Fruit fly (Drosophila melanogaster) whole organism, larva: Measurements from ENCODE around the gene CG15771.

Experiments used
- noc ChIP-seq: fragments of 200-800 bp; sonication (Bioruptor generic); optimal IDR thresholded peaks from 3 replicates; lab custom pipeline; 2019; ENCODE audit warnings: missing biosample characterization, mild to moderate bottlenecking, missing genetic modification characterization, moderate library complexity

The CG15771 gene

DNA sequence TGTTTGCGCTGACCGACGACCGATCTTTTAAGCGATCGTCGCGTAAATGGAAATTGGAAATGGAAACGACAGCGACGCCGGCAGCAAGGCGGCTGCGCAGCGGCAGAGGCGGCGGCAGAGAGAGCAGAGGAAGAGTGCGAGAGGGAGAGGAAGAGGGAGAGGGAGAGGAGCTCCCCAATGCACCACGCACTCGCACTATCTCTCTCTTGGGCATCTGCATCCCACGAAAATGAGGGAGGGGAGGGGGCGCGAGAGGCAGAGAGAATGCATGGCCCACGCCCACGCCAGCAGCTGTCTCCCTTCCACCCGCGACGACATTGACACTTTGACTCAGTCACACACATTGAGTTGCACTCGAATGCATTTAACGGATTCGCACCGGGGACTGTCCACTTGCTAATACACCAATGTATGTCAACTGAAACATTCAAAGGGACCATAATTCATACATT is 15.4 kb downstream of the CG15771 start, which contains the start of gene CG3097:
Gene CG3097, minus strand, starts transcription at position 51 of the 452 bp plus-strand sequence.
- TF ChIP-seq noc (tag; lab: Kevin White, UChicago): no peak

DNA sequence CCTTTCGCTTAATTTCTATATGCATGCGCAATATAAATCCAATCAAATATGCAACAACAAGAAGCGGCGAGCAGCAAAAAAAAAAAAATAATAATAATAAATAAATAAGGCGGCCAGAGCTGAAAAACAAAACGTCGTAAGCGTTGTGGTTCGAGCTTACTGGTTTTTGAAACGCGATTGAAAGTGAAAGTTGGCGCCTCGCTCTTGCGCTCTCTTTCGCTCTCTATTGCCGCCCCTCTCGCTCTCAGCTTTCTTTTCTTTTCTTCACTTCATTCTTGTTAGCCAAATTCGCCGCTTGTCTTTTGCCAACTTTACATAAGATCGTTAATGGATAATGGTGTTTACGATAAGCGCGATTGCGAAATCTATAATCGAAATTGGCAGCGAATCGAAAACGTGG is 17.0 kb downstream of the CG15771 start:
- TF ChIP-seq noc (tag; lab: Kevin White, UChicago): no peak

DNA sequence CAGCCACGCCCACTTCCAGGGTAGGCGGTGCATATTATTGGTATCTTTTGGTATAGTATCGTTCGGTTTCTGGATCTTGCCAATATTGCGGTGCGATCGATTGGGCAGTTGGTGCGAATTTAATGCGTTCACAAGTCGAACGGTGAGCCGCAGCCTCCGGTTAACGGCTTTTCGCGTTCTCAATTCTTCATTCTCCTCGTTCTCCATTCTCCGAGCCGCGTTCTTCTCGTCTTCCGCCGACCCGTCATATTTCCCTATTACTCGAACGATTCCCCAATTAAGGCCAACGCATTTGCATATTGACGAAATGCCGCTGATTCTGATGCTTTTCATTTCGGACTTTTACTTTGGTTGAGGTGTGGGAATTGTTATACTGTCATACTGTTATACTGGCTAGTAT is 21.2 kb downstream of the CG15771 start, which contains the start of gene CG42264:
Gene CG42264, minus strand, starts transcription at position 101 of the 400 bp plus-strand sequence.
- no peak for TF ChIP-seq noc (tag; lab: Kevin White, UChicago)

DNA sequence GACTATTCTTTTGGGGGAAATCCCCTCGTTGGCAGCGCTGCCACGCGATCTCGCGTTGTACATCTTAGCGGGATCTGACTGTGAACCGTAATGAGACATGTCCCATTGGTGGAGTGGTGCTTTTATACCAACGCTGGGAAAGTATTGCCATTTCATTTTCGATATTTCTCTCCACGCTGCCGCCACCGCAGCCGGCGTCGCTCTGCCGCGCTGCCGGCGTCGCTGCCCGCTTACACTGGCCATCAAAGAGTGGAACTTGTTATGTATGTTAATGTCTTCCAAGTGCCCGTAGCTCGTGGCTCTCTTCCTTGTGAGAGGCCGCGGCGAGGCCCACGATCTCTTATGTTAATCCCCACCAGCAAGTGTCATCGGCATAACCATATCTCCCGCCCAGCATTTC is 26.1 kb downstream of the CG15771 start, which contains the start of gene CG3108:
Gene CG3108, minus strand, starts transcription at position 101 of the 400 bp plus-strand sequence.
- TF ChIP-seq noc (tag; lab: Kevin White, UChicago): no peak

DNA sequence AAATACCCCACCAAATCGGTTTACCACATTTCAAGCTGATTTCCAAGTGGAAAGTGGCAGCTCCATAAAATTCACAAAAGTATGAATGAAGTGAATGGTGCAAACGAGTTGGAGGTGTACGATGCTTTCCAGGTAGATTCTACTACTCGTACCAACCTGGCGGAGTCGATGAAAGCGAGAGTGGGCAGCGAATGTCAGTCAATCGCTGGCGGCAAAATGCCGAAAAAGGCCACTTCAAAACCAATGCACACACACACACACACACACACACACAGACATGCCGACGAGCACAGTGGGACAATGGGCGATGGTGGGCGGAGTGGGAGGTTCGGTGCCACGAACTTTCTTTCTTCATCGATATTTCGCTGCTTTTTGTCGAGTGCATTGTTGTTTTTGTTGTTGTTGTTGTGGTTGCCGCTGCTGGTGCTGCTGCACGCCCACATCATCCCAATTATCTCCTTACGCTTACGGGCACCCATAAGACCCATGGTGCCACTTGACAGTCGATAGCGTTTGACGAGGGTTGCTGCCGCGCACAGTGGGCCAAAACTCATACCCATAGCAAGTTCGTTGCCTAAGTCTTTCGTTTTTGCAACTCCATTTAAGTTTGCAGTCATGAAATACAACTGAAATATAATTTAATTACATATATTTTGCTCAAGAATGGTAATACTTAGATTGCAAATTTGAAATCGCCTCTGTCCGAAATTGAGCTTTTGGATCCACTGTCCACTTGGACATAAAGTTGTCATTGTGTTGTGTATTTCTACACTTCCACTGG is 28.1 kb downstream of the CG15771 start:
- TF ChIP-seq noc (tag; lab: Kevin White, UChicago): peak; percentile 0

DNA sequence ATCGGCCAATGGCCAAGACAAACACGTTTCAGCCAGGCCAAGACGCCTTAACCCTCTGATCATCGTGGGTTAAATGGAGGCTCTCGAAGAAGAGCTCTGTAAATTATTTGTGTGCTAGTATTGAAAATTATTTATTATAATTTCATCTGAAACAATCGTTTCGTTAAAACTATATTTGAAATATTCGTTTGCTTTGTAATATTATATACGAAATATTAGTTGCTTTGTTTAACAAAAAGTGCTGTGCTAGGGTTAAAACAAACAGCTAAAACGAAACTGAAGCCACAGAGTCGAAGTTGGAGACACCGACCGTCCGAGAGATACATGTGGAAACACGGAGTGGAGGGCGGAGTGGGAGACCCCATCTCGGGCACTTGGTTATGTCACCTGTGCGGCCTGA is 31.2 kb downstream of the CG15771 start:
- peak; percentile 67 for TF ChIP-seq noc (tag; lab: Kevin White, UChicago)

DNA sequence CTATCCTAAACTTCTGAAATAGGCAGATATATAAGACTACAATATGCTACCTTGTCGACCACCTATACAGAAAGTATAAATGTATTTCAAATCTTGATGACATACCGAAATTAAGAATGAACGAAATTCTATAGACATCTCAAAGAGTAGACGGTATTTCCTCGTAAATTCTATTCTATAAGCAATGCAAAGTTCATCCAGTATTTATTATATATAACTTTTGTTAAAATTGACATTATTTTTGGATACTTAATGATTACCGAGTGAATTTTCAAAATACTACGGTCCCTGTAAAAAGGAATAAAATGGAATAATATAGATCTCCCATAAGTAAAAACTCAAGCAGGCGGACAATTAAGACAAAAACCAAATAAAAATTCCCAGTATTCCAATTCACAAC is 33.8 kb downstream of the CG15771 start, which contains the start of gene CG15767:
Gene CG15767, plus strand, starts transcription at position 301 of the 400 bp plus-strand sequence.
- no peak for TF ChIP-seq noc (tag; lab: Kevin White, UChicago)

DNA sequence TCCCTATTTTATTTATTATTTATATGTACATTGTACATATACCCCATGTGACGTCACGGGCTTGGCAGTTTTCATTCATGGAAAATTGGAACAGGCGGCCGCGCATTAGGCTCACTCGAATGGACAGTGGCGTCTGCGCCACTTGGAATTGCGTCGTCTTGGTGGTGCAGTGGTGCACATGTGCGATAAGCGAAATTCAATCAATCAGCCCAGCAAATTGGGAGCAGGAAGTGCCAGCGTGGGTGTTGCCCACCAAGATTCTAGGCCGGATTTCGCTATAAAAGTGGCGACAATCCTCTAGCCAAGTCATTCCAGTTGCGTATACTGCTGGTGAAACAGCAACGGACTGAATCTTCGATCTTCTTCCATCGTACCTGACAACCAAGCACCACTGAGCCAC is 36.5 kb downstream of the CG15771 start, which contains the start of gene CG12239:
Gene CG12239, plus strand, starts transcription at position 301 of the 400 bp plus-strand sequence.
- no peak for TF ChIP-seq noc (tag; lab: Kevin White, UChicago)

DNA sequence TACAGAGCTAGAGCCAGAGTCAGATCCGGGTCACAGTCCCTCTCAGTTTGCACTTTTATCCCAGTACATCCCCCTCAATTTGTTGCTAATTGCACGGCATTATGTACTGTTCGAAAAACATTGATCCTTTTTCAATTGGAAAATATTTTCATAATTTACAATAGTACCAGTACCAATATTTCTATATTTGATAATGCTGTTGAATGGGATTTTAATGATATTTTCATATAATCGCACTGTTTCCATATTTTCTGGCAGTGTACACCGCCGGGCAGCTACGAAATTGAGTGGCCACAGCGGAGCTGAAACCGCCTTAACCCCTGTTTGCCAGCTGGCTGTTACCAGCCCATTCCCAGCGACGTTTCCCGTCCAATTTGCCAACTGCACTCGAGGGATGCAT is 45.3 kb downstream of the CG15771 start:
- no peak for TF ChIP-seq noc (tag; lab: Kevin White, UChicago)

DNA sequence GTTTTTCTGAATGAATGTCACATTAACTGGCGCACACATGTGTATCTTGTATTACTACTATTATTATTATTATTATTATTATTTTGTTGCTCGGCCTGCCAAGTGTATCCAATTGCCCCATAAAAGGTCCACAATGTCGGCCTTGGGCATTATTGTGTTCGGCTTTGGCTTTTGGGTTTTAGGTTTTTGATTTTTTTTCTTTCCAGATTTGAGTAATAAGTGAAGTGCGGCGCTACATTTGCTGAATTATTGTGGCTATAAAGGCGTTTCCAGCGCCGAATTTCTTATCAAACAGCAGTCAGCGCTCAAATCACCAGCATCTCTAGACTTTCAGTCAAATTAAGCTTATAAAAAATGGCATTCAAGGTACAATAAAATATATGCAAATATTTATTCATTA is 49.0 kb downstream of the CG15771 start, which contains the start of gene Cpr5C:
Gene Cpr5C, plus strand, starts transcription at position 301 of the 400 bp plus-strand sequence.
- no peak for TF ChIP-seq noc (tag; lab: Kevin White, UChicago)

DNA sequence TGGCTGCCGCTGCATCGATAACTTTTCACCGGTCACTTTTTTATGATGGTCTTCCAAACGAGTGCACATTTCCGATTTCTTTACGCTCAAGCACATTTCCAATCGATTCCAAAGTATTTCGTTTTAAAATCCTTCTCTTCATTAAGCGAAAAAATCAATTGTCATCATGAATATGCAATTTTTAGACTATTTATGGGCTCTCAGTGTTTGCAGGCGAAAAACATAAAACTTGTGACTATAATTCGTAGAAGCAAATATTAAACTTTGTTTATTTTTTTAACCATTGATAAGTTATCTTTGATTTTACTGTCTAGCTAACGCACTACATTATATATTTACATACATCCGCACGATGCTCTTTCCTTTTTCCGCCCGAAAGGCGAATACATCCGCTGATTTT is 53.3 kb downstream of the CG15771 start, which contains the start of gene Prosbeta2R1:
Gene Prosbeta2R1, plus strand, starts transcription at position 301 of the 400 bp plus-strand sequence.
- TF ChIP-seq noc (tag; lab: Kevin White, UChicago): no peak
